Fruit fly (Drosophila melanogaster) whole organism, embryonic: ENCODE results near the gene CG31867.

ENCODE experiments used
- Antp ChIP-seq: fragments of 200-800 bp; sonication (Bioruptor generic); optimal IDR thresholded peaks from 3 replicates; lab custom pipeline; 2016; ENCODE audit warnings: missing biosample characterization, missing genetic modification characterization
- Atf3 ChIP-seq: fragments of 200-800 bp; sonication (Bioruptor generic); optimal IDR thresholded peaks from 3 replicates; lab custom pipeline; 2016; ENCODE audit warnings: missing biosample characterization, missing genetic modification characterization
- B-H1 ChIP-seq: fragments of 200-800 bp; sonication (Bioruptor generic); IDR thresholded peaks from 3 replicates; pipeline ENCODE4 v1.3.6; 2022; ENCODE audit warnings: missing biosample characterization, missing genetic modification characterization
- Bteb2 ChIP-seq: fragments of 200-800 bp; sonication (Bioruptor generic); optimal IDR thresholded peaks from 2 replicates; lab custom pipeline; 2016; ENCODE audit warnings: missing biosample characterization, missing genetic modification characterization
- CG1024 ChIP-seq: fragments of 200-800 bp; sonication (Bioruptor generic); IDR thresholded peaks from 2 replicates; pipeline ENCODE4 v1.3.6; 2022; ENCODE audit warnings: missing biosample characterization, missing genetic modification characterization
- CG10321 ChIP-seq: fragments of 200-800 bp; sonication (Bioruptor generic); IDR thresholded peaks from 2 replicates; pipeline ENCODE4 v1.3.6; 2022; ENCODE audit warnings: missing biosample characterization, missing genetic modification characterization
- CG10462 ChIP-seq: fragments of 200-800 bp; sonication (Bioruptor generic); optimal IDR thresholded peaks from 2 replicates; lab custom pipeline; 2016; ENCODE audit warnings: missing biosample characterization, missing genetic modification characterization
- CG15696 ChIP-seq: fragments of 200-800 bp; sonication (Bioruptor generic); optimal IDR thresholded peaks from 2 replicates; lab custom pipeline; 2019; ENCODE audit warnings: missing biosample characterization, mild to moderate bottlenecking, missing genetic modification characterization, moderate library complexity
- CG16863 ChIP-seq: fragments of 200-800 bp; sonication (Bioruptor generic); optimal IDR thresholded peaks from 3 replicates; lab custom pipeline; 2016; ENCODE audit warnings: missing biosample characterization, missing genetic modification characterization
- CG17328 ChIP-seq: fragments of 200-800 bp; sonication (Bioruptor generic); IDR thresholded peaks from 2 replicates; pipeline ENCODE4 v1.3.6; 2022; ENCODE audit warnings: missing biosample characterization, missing genetic modification characterization
- CG17829 ChIP-seq: fragments of 200-800 bp; optimal IDR thresholded peaks from 2 replicates; lab custom pipeline; 2019; ENCODE audit warnings: missing biosample characterization, mild to moderate bottlenecking, missing genetic modification characterization, moderate library complexity
- CG1792 ChIP-seq: fragments of 200-800 bp; sonication (Bioruptor generic); optimal IDR thresholded peaks from 2 replicates; lab custom pipeline; 2016; ENCODE audit warnings: missing biosample characterization, missing genetic modification characterization
- CG2875 ChIP-seq: fragments of 200-800 bp; sonication (Bioruptor generic); optimal IDR thresholded peaks from 2 replicates; lab custom pipeline; 2017; ENCODE audit warnings: missing biosample characterization, mild to moderate bottlenecking, missing genetic modification characterization, missing genetic modification reagents
- CG34376 ChIP-seq: fragments of 200-800 bp; sonication (Bioruptor generic); optimal IDR thresholded peaks from 2 replicates; lab custom pipeline; 2018; ENCODE audit warnings: missing biosample characterization, mild to moderate bottlenecking, missing genetic modification characterization
- CG4360 ChIP-seq: fragments of 200-800 bp; sonication (Bioruptor generic); IDR thresholded peaks from 2 replicates; pipeline ENCODE4 v1.3.6; 2022; ENCODE audit warnings: missing biosample characterization, missing genetic modification characterization
- CG4617 ChIP-seq: fragments of 200-800 bp; sonication (Bioruptor generic); optimal IDR thresholded peaks from 3 replicates; lab custom pipeline; 2016; ENCODE audit warnings: missing biosample characterization, missing genetic modification characterization, borderline replicate concordance
- CG7372 ChIP-seq: fragments of 200-800 bp; sonication (Bioruptor generic); IDR thresholded peaks from 2 replicates; pipeline ENCODE4 v1.3.6; 2022; ENCODE audit warnings: missing biosample characterization, missing genetic modification characterization
- CG8478 ChIP-seq: fragments of >200 bp; optimal IDR thresholded peaks from 2 replicates; lab custom pipeline; 2018
- Dbx ChIP-seq: fragments of 200-800 bp; sonication (Bioruptor generic); IDR thresholded peaks from 3 replicates; pipeline ENCODE4 v1.3.6; 2022; ENCODE audit warnings: missing biosample characterization, missing genetic modification characterization
- Dek ChIP-seq: fragments of 200-800 bp; sonication (Bioruptor generic); optimal IDR thresholded peaks from 3 replicates; lab custom pipeline; 2019; ENCODE audit warnings: missing biosample characterization, mild to moderate bottlenecking, missing genetic modification characterization, moderate library complexity
- HLH4C ChIP-seq: fragments of 200-800 bp; sonication (Bioruptor generic); IDR thresholded peaks from 3 replicates; pipeline ENCODE4 v1.3.6; 2022; ENCODE audit warnings: missing biosample characterization, missing genetic modification characterization; ENCODE audit not compliant: partially characterized antibody
- HLHmδ ChIP-seq: fragments of 200-800 bp; sonication (Bioruptor generic); optimal IDR thresholded peaks from 2 replicates; lab custom pipeline; 2018; ENCODE audit warnings: missing biosample characterization, mild to moderate bottlenecking, missing genetic modification characterization, moderate library complexity
- Hand ChIP-seq: fragments of 200-800 bp; sonication (Bioruptor generic); optimal IDR thresholded peaks from 2 replicates; lab custom pipeline; 2017; ENCODE audit warnings: mild to moderate bottlenecking, missing biosample characterization, missing genetic modification reagents, missing genetic modification characterization
- Hmx ChIP-seq: fragments of 200-800 bp; sonication (Bioruptor generic); optimal IDR thresholded peaks from 2 replicates; lab custom pipeline; 2016; ENCODE audit warnings: missing biosample characterization, missing genetic modification characterization
- Kr ChIP-seq: fragments of 200-800 bp; sonication (Bioruptor generic); optimal IDR thresholded peaks from 2 replicates; lab custom pipeline; 2017; ENCODE audit warnings: missing biosample characterization, mild to moderate bottlenecking, missing genetic modification characterization
- Lim3 ChIP-seq: fragments of 200-800 bp; sonication (Bioruptor generic); IDR thresholded peaks from 2 replicates; pipeline ENCODE4 v1.3.6; 2022; ENCODE audit warnings: missing biosample characterization, missing genetic modification characterization
- Med ChIP-seq: fragments of 200-800 bp; sonication (Bioruptor generic); peaks from one replicate; lab custom pipeline; 2016; ENCODE audit warnings: missing biosample characterization, missing genetic modification characterization, mild to moderate bottlenecking, inconsistent platforms, moderate library complexity
- Nf-YA ChIP-seq: fragments of 200-800 bp; sonication (Bioruptor generic); IDR thresholded peaks from 2 replicates; pipeline ENCODE4 v1.3.6; 2022; ENCODE audit warnings: missing biosample characterization, missing genetic modification characterization
- Nf-YB ChIP-seq: fragments of 200-800 bp; sonication (Bioruptor generic); optimal IDR thresholded peaks from 3 replicates; lab custom pipeline; 2019; ENCODE audit warnings: missing biosample characterization, mild to moderate bottlenecking, missing genetic modification characterization, moderate library complexity
- Opbp ChIP-seq: fragments of 200-800 bp; sonication (Bioruptor generic); IDR thresholded peaks from 3 replicates; pipeline ENCODE4 v1.3.6; 2022; ENCODE audit warnings: missing biosample characterization, missing genetic modification characterization; ENCODE audit not compliant: partially characterized antibody
- Poxn ChIP-seq: fragments of 200-800 bp; sonication (Bioruptor generic); IDR thresholded peaks from 2 replicates; pipeline ENCODE4 v1.3.6; 2022; ENCODE audit warnings: missing biosample characterization, missing genetic modification characterization
- Rx ChIP-seq: fragments of 200-800 bp; sonication (Bioruptor generic); IDR thresholded peaks from 2 replicates; pipeline ENCODE4 v1.3.6; 2022; ENCODE audit warnings: missing biosample characterization, missing genetic modification characterization
- Xbp1 ChIP-seq: fragments of 200-800 bp; sonication (Bioruptor generic); optimal IDR thresholded peaks from 3 replicates; lab custom pipeline; 2016; ENCODE audit warnings: missing biosample characterization, mild to moderate bottlenecking, missing genetic modification characterization
- abd-A ChIP-seq: fragments of 200-800 bp; sonication (Bioruptor generic); optimal IDR thresholded peaks from 3 replicates; lab custom pipeline; 2019; ENCODE audit warnings: missing biosample characterization, mild to moderate bottlenecking, missing genetic modification characterization, moderate library complexity
- corto ChIP-seq: fragments of 200-800 bp; sonication (Bioruptor generic); optimal IDR thresholded peaks from 2 replicates; lab custom pipeline; 2016; ENCODE audit warnings: missing biosample characterization, mild to moderate bottlenecking, missing genetic modification characterization, moderate library complexity
- cwo ChIP-seq: fragments of 200-800 bp; sonication (Bioruptor generic); optimal IDR thresholded peaks from 3 replicates; lab custom pipeline; 2017; ENCODE audit warnings: missing biosample characterization, missing genetic modification characterization, mild to moderate bottlenecking, moderate library complexity, missing genetic modification reagents
- disco-r ChIP-seq: fragments of 200-800 bp; sonication (Bioruptor generic); optimal IDR thresholded peaks from 2 replicates; lab custom pipeline; 2016; ENCODE audit warnings: missing biosample characterization, missing genetic modification characterization
- hbn ChIP-seq: fragments of 200-800 bp; sonication (Bioruptor generic); IDR thresholded peaks from 2 replicates; pipeline ENCODE4 v1.3.6; 2022; ENCODE audit warnings: missing biosample characterization, missing genetic modification characterization; ENCODE audit not compliant: partially characterized antibody
- jigr1 ChIP-seq: fragments of 200-800 bp; sonication (Bioruptor generic); IDR thresholded peaks from 3 replicates; pipeline ENCODE4 v1.3.6; 2022; ENCODE audit warnings: missing biosample characterization, missing genetic modification characterization
- lbe ChIP-seq: fragments of 200-800 bp; sonication (Bioruptor generic); optimal IDR thresholded peaks from 2 replicates; lab custom pipeline; 2016; ENCODE audit warnings: missing biosample characterization, mild to moderate bottlenecking, missing genetic modification characterization
- otp ChIP-seq: fragments of 200-800 bp; sonication (Bioruptor generic); IDR thresholded peaks from 3 replicates; pipeline ENCODE4, ENCODE4 v1.3.6; 2022; ENCODE audit warnings: missing biosample characterization, missing genetic modification characterization
- pan ChIP-seq, 4 experiments: fragments of >200 bp in 3 of 4; fragments of 200-800 bp in 1 of 4; sonication (Bioruptor generic) in 1 of 4; optimal IDR thresholded peaks in 3 of 4; IDR thresholded peaks in 1 of 4; 2 replicates each; pipeline versions ENCODE4 v1.3.6 to Lab custom; 2017 to 2022; ENCODE audit warnings: missing biosample characterization in 2 of 4, missing genetic modification characterization in 2 of 4, mixed read lengths in 1 of 4
- repo ChIP-seq: fragments of 200-800 bp; sonication (Bioruptor generic); optimal IDR thresholded peaks from 2 replicates; lab custom pipeline; 2016; ENCODE audit warnings: missing biosample characterization, missing genetic modification characterization
- row ChIP-seq: fragments of 200-800 bp; sonication (Bioruptor generic); IDR thresholded peaks from 3 replicates; pipeline ENCODE4 v1.3.6; 2022; ENCODE audit warnings: missing biosample characterization, missing genetic modification characterization
- seq ChIP-seq: fragments of 200-800 bp; sonication (Bioruptor generic); IDR thresholded peaks from 2 replicates; pipeline ENCODE4 v1.3.6; 2022; ENCODE audit warnings: missing biosample characterization, missing genetic modification characterization
- sna ChIP-seq: fragments of 200-800 bp; sonication (Bioruptor generic); IDR thresholded peaks from 2 replicates; pipeline ENCODE4 v1.3.6; 2022; ENCODE audit warnings: missing biosample characterization, missing genetic modification characterization; ENCODE audit not compliant: partially characterized antibody
- sob ChIP-seq: fragments of 200-800 bp; sonication (Bioruptor generic); IDR thresholded peaks from 2 replicates; pipeline ENCODE4 v1.3.6; 2022; ENCODE audit warnings: missing biosample characterization, missing genetic modification characterization
- tap ChIP-seq: fragments of 200-800 bp; optimal IDR thresholded peaks from 3 replicates; lab custom pipeline; 2019; ENCODE audit warnings: missing biosample characterization, mild to moderate bottlenecking, missing genetic modification characterization, moderate library complexity
- tna ChIP-seq: fragments of 200-800 bp; sonication (Bioruptor generic); IDR thresholded peaks from 2 replicates; pipeline ENCODE4 v1.3.6; 2022; ENCODE audit warnings: missing biosample characterization, missing genetic modification characterization; ENCODE audit not compliant: partially characterized antibody
- tx ChIP-seq: fragments of 200-800 bp; sonication (Bioruptor generic); optimal IDR thresholded peaks from 2 replicates; lab custom pipeline; 2016; ENCODE audit warnings: missing biosample characterization, missing genetic modification characterization

The CG31867 gene

dm6 chr2L:11123499-11123898, 21.7 kb downstream of the CG31867 start, which contains the start of the genes Csl4 and Nup160 (continued):
- peak; percentile 48 for TF ChIP-seq CG34376
- no peak for TF ChIP-seq Nf-YB (GFP tag; lab: Kevin White, UChicago)
- peak; percentile 58 for TF ChIP-seq CG10462
- peak; percentile 54; the same call in 1 of the 2 replicates for TF ChIP-seq Nf-YA (GFP tag; lab: Robert Waterston, UW)
- peak; percentile 43 for TF ChIP-seq Dek (tag; lab: Kevin White, UChicago)
- TF ChIP-seq Med (GFP tag; lab: Kevin White, UChicago): peak; percentile 98
- peak; percentile 90 for TF ChIP-seq sob (GFP tag; lab: Robert Waterston, UW)
- peak; percentile 49 for TF ChIP-seq CG15696 (tag; lab: Kevin White, UChicago)
- TF ChIP-seq abd-A (tag; lab: Kevin White, UChicago): no peak
- peak; percentile 64 for TF ChIP-seq CG17829 (tag; lab: Kevin White, UChicago)
- peak; percentile 83 for TF ChIP-seq tx (GFP tag; lab: Kevin White, UChicago)
- no peak for TF ChIP-seq Kr
- peak; percentile 46 for TF ChIP-seq Hmx (GFP tag; lab: Kevin White, UChicago)
- no peak for TF ChIP-seq HLHmδ (GFP tag; lab: Kevin White, UChicago)
- TF ChIP-seq Xbp1 (GFP tag; lab: Kevin White, UChicago): peak; percentile 86
- TF ChIP-seq corto (GFP tag; lab: Kevin White, UChicago): no peak
- TF ChIP-seq CG4360: no peak
- TF ChIP-seq jigr1 (GFP tag; lab: Robert Waterston, UW): no peak
- TF ChIP-seq cwo (GFP tag; lab: Kevin White, UChicago): peak; percentile 41
- no peak for TF ChIP-seq Lim3 (GFP tag; lab: Robert Waterston, UW)
- TF ChIP-seq Atf3: peak; percentile 56
- 0 out of 2 replicates have a peak, but pooled peaks have one; percentile 32 for TF ChIP-seq hbn
- TF ChIP-seq CG16863 (GFP tag; lab: Kevin White, UChicago): peak; percentile 76
- TF ChIP-seq CG1792 (GFP tag; lab: Kevin White, UChicago): peak; percentile 77
- TF ChIP-seq lbe (GFP tag; lab: Kevin White, UChicago): peak; percentile 72
- TF ChIP-seq otp: 0 out of 3 replicates have a peak, but pooled peaks have one; percentile 62
- peak; percentile 36; the same call in 1 of the 3 replicates for TF ChIP-seq B-H1
- TF ChIP-seq disco-r: peak; percentile 55
- no peak; the same call in 1 of the 2 replicates for TF ChIP-seq Poxn (GFP tag; lab: Robert Waterston, UW)
- TF ChIP-seq CG10321 (GFP tag; lab: Robert Waterston, UW): no peak
- peak; percentile 60 for TF ChIP-seq Rx (GFP tag; lab: Robert Waterston, UW)
- no peak for TF ChIP-seq HLH4C (GFP tag; lab: Robert Waterston, UW)
- TF ChIP-seq seq (GFP tag; lab: Robert Waterston, UW): peak; percentile 61; the same call in 1 of the 2 replicates
- TF ChIP-seq Bteb2: peak; percentile 88
- peak; percentile 91 for TF ChIP-seq Antp (GFP tag; lab: Kevin White, UChicago)
- no peak for TF ChIP-seq tna
- no peak for TF ChIP-seq Hand (GFP tag; lab: Kevin White, UChicago)
- no peak for TF ChIP-seq tap
- peak; percentile 30 for TF ChIP-seq repo (GFP tag; lab: Kevin White, UChicago)
- TF ChIP-seq CG7372: peak; percentile 65
- TF ChIP-seq Opbp (GFP tag; lab: Robert Waterston, UW): peak; percentile 52; the same call in 2 of the 3 replicates
- peak; percentile 83 for TF ChIP-seq CG4617 (GFP tag; lab: Kevin White, UChicago)
- no peak for TF ChIP-seq pan (optimal IDR thresholded peaks at IDR 0.05; lab: Kevin White, UChicago)
- peak in 1 of 2 experiments; percentile 81 for TF ChIP-seq pan (GFP tag; optimal IDR thresholded peaks at IDR 0.05 in 1 of 2, IDR thresholded peaks at IDR 0.05 in 1 of 2)
- TF ChIP-seq CG1024 (GFP tag; lab: Robert Waterston, UW): no peak
- no peak for TF ChIP-seq CG8478 (lab: Kevin White, UChicago)
- peak; percentile 86 for TF ChIP-seq Dbx (GFP tag; lab: Robert Waterston, UW)
- TF ChIP-seq CG2875 (GFP tag; lab: Kevin White, UChicago): no peak
- TF ChIP-seq CG17328: peak; percentile 78
- TF ChIP-seq sna (GFP tag; lab: Robert Waterston, UW): no peak
- peak; percentile 93 for TF ChIP-seq row (GFP tag; lab: Robert Waterston, UW)
